Worm (Caenorhabditis elegans) whole organism, midembryonic: Measurements from ENCODE around the gene F46C5.1.

ENCODE experiments used
- T22C8.4 ChIP-seq: fragments of 200-800 bp; sonication (Bioruptor generic); IDR thresholded peaks from 2 replicates; pipeline ENCODE4 v1.3.6; 2022; ENCODE audit warnings: missing genetic modification characterization, missing compliant biosample characterization
- cog-1 ChIP-seq: sonication (generic microtip); optimal IDR thresholded peaks from 2 replicates; lab custom pipeline; 2016; ENCODE audit warnings: missing genetic modification characterization, missing compliant biosample characterization
- flt-1 ChIP-seq: fragments of 200-800 bp; sonication (Bioruptor generic); IDR thresholded peaks from 2 replicates; pipeline ENCODE4 v1.3.6; 2022; ENCODE audit warnings: missing genetic modification characterization, missing compliant biosample characterization
- klf-2 ChIP-seq: fragments of 200-800 bp; sonication (Bioruptor generic); conservative IDR thresholded peaks from 2 replicates; pipeline ENCODE4 v1.3.6; 2022; ENCODE audit warnings: missing genetic modification reagents, missing genetic modification characterization, missing compliant biosample characterization
- ref-1 ChIP-seq: fragments of 200-800 bp; sonication (Bioruptor generic); conservative IDR thresholded peaks from 2 replicates; pipeline ENCODE4 v1.3.6; 2022; ENCODE audit warnings: missing genetic modification reagents, missing genetic modification characterization, missing compliant biosample characterization
- tab-1 ChIP-seq: fragments of 200-800 bp; sonication (Bioruptor generic); IDR thresholded peaks from 2 replicates; pipeline ENCODE4 v1.3.6; 2022; ENCODE audit warnings: missing genetic modification characterization, missing compliant biosample characterization

DNA sequence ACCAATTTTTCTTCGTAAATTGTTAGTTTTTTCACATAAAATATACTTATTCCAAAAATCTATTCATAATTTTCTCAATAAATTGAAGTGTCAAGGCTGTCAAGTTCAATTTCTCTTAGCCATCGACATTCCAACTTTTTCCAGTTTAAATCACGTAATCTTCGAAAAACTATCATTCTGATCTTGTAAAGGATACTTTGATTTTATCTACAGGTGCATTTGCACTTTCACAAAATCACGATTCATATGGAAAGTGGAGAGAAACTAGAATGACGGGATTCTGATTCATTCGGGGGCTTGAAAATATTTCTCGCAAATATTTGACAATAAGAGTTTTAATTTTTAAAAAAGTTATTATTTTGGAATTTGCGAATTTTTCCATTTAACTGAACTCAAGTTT is 32.2 kb upstream of the F46C5.1 start:
- TF ChIP-seq klf-2 (no peak), cog-1 (tag; lab: Kevin White, UChicago) (no peak), flt-1 (no peak), T22C8.4 (GFP tag; lab: Robert Waterston, UW) (no peak), tab-1 (GFP tag; lab: Robert Waterston, UW) (no peak), ref-1 (GFP tag; lab: Robert Waterston, UW) (no peak)
